Fruit fly (Drosophila melanogaster): ENCODE measurements around the gene CG14017.

The CG14017 gene

DNA sequence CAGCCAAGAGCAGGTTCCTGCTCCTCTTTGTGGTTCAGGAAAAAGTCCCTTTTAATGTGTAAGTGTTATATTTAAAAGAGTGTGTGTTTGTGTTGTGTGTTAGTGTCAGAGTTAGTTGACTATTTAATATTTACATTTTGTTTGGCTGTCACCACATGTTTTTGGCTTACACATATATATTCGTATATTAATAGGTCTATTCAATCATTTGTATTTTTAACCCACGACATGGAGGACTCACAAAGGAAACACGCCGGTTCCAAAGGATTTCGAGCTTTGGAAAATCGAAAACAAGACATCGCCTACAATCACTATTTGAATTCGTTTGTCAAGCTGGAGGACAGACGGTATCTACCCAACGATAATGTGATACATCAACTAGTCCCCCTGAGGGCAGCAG is at the start of gene CG14017, which contains the start of gene CG14013:
TSS of gene CG14017 (plus strand) at position 148 of the 400 bp plus-strand sequence.
TSS of gene CG14013 (minus strand) at position 101 of the 400 bp plus-strand sequence.
- no peak for TF ChIP-seq CG17801 (GFP tag; optimal IDR thresholded peaks at IDR 0.05; ENCODE audit: partially characterized antibody)

DNA sequence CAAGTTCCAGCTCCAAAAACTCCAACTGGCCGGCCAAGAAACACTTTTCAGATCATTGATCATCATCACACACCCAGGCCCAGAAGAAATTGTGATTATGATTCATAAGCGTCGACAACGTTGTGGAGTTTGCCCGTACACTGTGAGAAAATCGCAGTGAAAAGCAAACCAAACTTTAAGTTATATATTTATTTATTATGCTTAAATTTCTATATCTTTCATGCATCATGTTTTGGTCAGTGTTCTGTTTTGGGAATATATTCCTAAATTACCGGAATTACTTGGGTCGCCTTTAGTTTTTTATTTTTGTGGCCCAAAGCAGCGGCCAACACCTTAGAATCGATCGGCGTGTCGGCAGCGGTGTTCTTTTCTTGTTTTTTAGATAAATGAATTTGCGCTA is 48.6 kb upstream of the CG14017 start:
- no peak for TF ChIP-seq CG17801 (GFP tag; optimal IDR thresholded peaks at IDR 0.05; ENCODE audit: partially characterized antibody)

DNA sequence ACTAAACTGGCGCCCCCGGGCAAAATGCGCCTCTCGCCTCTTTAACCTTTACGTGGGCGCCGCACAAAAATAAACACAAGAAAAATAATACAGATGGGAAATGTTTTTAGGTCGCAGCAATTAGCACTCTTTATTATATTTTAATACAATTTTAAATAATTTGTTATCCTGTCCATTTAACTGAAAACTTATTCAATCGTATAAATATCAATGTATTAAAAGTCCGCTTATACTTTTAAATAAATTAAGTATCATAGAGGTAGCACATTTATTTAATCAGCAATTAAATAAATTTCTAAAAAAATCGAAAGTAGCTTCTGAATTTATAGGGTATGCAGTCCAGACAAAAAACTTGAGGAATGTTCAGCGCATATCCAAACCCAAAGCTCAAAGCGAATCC is 46.6 kb upstream of the CG14017 start:
- TF ChIP-seq CG17801 (GFP tag; optimal IDR thresholded peaks at IDR 0.05; ENCODE audit: partially characterized antibody): no peak

DNA sequence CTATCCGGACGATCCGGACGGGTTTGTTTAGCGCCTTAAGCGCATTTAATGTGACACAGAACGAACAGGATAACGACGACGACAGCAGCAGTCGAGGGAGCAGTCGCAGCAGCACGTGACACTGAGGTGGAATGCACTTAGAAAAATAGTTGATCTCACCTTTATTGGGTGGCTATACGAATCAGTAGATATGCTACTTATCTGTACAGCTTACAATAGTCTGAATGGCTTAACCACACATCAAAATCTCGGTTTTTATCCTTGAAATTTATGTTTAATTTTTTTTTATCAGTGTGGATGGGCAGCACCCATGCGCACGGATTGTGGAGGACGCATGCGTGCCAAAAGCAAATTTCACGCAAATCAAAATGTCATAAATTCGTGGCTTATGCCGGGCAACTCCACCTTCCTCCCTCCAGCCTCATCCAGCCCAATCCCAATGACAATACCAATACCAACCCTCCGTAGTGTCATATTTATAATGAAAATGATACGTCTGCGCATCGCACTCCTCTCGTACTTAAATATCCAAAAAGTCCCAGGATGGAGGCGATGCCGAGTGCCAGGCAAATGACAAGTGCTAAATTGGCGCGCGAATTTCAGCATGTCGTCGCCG is 45.8 kb upstream of the CG14017 start:
- no peak for TF ChIP-seq CG17801 (GFP tag; optimal IDR thresholded peaks at IDR 0.05; ENCODE audit: partially characterized antibody)

DNA sequence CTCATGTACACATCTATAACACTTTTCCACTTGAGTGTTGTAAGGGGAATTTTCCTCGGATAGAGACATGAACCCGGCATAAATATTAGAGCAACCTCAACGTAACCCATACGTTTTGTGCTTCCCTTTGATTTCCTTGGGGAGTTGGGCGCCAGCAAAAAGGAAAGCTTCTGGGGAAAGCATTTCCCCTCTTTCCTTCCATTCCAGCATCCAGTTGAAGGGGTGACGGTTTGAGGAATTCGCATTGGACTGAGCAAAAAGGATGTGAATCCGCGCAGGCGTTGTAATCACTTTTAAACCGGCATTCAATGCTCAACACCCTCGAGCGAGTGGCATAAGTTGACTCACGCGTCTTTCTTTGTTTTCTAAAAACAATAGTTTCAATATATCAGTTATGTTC is 38.8 kb upstream of the CG14017 start:
- TF ChIP-seq CG17801 (GFP tag; optimal IDR thresholded peaks at IDR 0.05; ENCODE audit: partially characterized antibody): no peak

DNA sequence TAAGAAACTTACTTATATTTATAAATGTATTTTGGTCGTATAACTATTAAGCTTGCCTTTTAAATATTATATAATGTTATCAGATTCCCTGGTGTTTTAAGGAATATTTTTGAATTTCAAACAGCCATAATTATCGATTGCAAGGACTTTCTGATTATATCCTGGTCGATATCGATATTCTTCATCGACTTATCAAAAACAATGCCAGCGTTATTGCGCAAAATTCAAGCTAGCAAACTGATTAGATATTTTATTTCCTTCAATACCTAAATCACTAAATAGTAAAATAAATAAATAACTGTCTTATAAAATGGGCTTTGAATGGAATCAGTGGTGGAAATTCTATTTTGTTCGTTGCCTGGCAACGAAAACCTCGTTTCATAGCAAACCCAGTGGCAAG is 36.3 kb upstream of the CG14017 start, which contains the start of gene CG14020:
TSS of gene CG14020 (plus strand) at position 345 of the 400 bp plus-strand sequence.
- no peak for TF ChIP-seq CG17801 (GFP tag; optimal IDR thresholded peaks at IDR 0.05; ENCODE audit: partially characterized antibody)

DNA sequence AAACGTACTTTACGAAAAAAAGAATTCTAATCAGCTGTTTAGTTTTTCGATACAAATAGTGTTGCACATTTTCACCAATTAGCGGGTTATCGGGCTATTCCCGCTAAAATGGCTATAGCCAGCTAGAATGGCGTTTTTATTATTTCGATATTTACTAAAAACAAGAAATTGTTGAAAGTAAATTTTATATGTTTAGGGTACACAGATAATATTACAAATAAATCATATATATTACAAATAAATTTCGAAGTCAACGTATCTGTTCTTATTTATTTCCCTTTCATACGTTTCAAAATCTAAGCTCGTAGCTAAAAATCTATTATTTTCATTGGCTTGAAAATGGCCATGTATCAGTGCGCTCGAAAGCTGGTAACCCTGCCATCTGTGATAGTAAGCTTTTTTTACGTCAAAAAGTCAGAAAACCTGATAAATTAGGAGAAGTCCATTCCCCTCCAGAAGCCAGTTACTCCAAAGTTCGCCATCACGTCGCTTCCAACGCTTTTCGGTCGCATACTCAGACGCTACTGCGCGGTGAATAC is 33.8 kb upstream of the CG14017 start, which contains the start of the genes CG7382 and cl:
TSS of gene CG7382 (minus strand) at position 51 of the 539 bp plus-strand sequence.
TSS of gene cl (plus strand) at position 290 of the 539 bp plus-strand sequence.
- no peak for TF ChIP-seq CG17801 (GFP tag; optimal IDR thresholded peaks at IDR 0.05; ENCODE audit: partially characterized antibody)

DNA sequence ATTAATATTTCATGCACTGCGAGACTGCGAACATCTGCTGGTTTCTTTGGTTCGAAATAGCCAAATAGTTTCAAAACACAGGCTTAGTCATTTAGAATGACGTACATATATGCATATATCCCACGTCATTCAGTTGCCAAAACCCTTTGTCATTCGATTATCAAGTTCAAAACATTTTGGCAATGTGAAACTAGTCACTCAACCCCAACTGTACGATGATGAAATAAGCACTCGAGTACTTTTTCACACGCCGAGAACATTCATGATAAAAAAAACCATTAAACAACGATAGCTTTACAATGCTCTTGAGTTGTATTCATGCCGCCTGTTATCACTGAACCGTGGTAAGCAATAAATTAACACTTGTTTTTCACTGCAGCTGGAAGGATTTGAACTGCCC is 32.9 kb upstream of the CG14017 start:
- no peak for TF ChIP-seq CG17801 (GFP tag; optimal IDR thresholded peaks at IDR 0.05; ENCODE audit: partially characterized antibody)

DNA sequence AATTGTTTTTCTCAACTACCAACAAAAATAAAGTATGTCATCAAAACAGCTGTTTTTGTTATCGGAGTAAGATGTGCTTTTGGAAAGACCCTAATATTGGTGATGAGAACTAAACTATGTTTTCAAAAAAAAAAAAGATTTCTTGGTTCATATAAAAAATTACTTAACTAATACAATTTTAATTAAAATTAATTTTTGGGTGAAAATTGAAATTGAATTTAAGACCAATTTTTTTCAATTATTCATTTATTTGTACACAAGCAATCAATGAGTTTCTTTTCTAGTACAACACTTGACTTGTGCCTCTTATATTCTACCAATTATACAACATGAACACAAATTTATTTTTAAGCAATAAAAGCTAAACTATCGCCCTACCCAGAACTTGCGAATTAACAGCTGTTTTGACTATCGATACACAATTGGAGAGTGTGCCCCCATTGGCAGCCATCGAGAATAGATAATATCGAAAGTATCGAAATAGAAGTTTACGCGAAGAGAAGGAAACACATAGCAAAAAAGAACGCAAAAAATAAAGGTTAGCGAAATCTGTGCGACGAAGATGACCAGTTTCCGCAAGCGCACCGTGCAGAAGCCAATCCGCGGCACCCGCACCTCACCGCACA is 29.7 kb upstream of the CG14017 start, which contains the start of the genes Vps52 and Elp4:
TSS of gene Vps52 (minus strand) at position 51 of the 626 bp plus-strand sequence.
TSS of gene Elp4 (plus strand) at position 292 of the 626 bp plus-strand sequence.
- TF ChIP-seq CG17801 (GFP tag; optimal IDR thresholded peaks at IDR 0.05; ENCODE audit: partially characterized antibody): peak; percentile 51

DNA sequence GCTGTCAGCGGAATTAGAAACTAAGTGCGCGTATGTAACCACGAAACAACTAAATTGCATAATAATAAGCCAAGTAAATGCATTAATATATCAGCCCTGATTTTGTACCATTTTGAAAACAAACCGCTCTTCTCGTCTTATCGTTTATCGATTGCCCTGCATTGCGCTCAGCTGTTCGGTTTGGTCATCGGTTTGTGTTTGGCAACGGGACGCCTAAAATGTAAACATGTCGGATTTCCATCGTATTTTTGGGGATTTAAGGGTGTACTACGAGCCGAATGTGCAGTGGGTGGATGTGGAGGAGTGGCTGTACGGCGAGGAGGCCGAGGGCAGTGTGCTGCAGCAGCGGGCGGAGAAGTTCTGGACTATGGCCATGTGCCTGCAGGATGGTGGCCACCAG is 28.0 kb upstream of the CG14017 start, which contains the start of gene Cap-D3:
TSS of gene Cap-D3 (plus strand) at position 183 of the 400 bp plus-strand sequence.
- TF ChIP-seq CG17801 (GFP tag; optimal IDR thresholded peaks at IDR 0.05; ENCODE audit: partially characterized antibody): no peak

DNA sequence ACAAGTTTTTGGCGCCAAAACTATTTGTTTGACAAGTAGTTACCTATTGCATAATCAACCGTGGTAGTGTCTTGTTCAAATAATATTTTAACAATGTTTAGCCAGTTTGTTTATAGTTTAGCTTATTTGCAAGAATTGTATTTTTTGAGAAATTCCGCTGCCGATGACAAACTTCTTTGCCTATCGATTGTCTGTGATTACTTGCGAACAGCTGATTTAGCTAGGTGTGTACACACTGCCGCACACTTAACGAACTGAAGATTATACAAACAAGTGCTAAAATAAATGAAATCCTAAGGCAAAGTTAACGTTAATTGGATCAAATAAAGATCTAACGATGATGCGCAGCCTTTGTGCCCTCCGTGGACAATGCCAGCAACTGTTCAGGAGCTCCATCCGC is 27.0 kb upstream of the CG14017 start, which contains the start of gene Cox11:
TSS of gene Cox11 (plus strand) at position 220 of the 400 bp plus-strand sequence.
- no peak for TF ChIP-seq CG17801 (GFP tag; optimal IDR thresholded peaks at IDR 0.05; ENCODE audit: partially characterized antibody)

DNA sequence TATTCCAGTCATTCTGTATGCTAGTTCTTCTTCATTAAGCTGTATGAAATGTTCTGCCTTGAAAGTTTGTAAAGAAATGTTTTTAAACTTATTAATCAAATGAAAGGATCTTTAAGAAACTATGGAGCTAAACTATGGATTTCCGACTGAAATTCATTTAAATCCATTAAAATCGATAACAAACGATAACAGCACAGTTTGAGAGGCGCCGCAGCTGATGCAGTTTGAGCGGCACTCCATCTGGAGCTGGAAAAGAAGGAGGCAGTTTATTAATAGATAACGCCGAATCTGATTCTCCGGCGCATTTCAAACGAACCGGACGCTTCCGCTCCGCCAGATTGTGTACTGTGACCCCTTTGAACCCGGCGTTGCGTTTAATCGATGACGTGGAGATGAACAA is 25.8 kb upstream of the CG14017 start, which contains the start of gene CG31915:
TSS of gene CG31915 (plus strand) at position 263 of the 400 bp plus-strand sequence.
- no peak for TF ChIP-seq CG17801 (GFP tag; optimal IDR thresholded peaks at IDR 0.05; ENCODE audit: partially characterized antibody)

DNA sequence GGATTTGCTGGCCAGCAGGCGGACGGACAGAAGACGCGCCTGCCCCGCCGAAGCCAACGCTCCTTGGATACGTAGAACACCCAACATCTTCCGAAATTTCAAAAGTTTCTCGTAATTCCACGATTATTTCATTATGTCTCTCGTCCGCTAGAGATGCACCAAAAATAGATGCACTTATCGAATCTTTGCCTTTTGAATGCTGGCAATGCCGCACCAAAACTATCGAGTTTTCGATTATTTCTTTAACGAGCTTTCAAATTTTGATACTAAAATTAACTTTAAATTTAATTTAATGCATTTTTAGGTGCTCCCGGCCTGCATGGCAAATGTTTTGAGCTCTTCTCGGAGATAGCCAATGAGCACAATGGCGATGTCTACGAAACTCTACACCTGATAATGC is 21.6 kb upstream of the CG14017 start, which contains the start of gene Coq6:
TSS of gene Coq6 (minus strand) at position 163 of the 400 bp plus-strand sequence.
- no peak for TF ChIP-seq CG17801 (GFP tag; optimal IDR thresholded peaks at IDR 0.05; ENCODE audit: partially characterized antibody)

DNA sequence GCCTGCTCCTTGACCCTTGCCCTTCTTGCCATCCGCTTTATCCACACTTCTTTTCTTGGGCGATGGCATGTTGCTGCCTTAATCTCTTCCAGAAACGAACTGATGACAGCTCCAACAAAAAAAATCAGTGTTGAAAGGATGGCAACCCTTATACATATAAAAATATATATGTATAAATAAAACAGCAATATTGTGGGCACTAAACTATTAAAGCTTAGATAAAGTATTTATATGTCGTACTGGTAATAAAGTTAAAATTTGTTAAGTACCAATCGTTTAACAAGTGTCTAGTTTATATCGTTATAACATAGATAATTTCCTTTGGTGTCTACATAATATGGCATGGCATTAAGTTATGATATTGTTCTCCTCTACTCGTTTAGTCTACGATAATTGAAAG is 17.0 kb upstream of the CG14017 start, which contains the start of gene tomb:
TSS of gene tomb (minus strand) at position 101 of the 400 bp plus-strand sequence.
- no peak for TF ChIP-seq CG17801 (GFP tag; optimal IDR thresholded peaks at IDR 0.05; ENCODE audit: partially characterized antibody)

DNA sequence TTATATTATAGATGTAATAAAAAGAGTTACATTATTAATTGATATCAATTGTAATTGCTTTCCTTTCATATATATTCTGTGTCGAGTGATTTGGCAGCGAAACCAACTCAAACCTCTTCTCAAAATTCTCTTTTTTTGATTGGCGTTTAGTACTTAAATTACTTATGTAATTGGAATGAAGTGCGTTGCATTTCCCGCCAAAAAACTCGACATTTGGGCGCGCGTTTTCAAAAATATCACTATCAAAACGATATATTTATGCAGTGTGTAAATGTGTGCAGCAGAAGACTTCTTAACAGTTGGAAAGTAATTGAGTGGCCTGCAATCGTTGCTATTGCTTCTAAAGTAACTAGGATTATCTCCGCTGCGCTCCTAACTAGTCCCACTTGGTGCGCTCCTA is 16.6 kb upstream of the CG14017 start:
- TF ChIP-seq CG17801 (GFP tag; optimal IDR thresholded peaks at IDR 0.05; ENCODE audit: partially characterized antibody): no peak

Data from ovary, adult (tissue).